Worm (Caenorhabditis elegans) whole organism, L3 larva: ENCODE results near the gene T23G7.3.

ENCODE experiments used
- lin-15B ChIP-seq: fragments of 150-350 bp; optimal IDR thresholded peaks from 2 replicates; lab custom pipeline; 2014; ENCODE audit warnings: missing biosample characterization, missing genetic modification characterization
- nfya-1 ChIP-seq: sonication (generic microtip); optimal IDR thresholded peaks from 2 replicates; lab custom pipeline; 2017; ENCODE audit warnings: missing genetic modification characterization, mild to moderate bottlenecking, missing compliant biosample characterization, antibody characterized with exemption, moderate library complexity; ENCODE audit not compliant: insufficient read depth
- pha-4 ChIP-seq: fragments of 150-350 bp; optimal IDR thresholded peaks from 2 replicates; lab custom pipeline; 2014; ENCODE audit warnings: missing biosample characterization, missing genetic modification reagents, missing genetic modification characterization

- no peak for TF ChIP-seq nfya-1 (tag; lab: Kevin White, UChicago)
- no peak for TF ChIP-seq lin-15B
- peak; percentile 50 for TF ChIP-seq pha-4
Measured at ce11 chrII:9196325-9196724, 28.7 kb upstream of the T23G7.3 start.
